Fruit fly (Drosophila melanogaster) whole organism, embryonic: ENCODE data around the gene Pisd.

Source experiments
- Ada2b ChIP-seq: fragments of 200-800 bp; sonication (Bioruptor generic); IDR thresholded peaks from 2 replicates; pipeline ENCODE4 v1.3.6; 2022; ENCODE audit warnings: missing biosample characterization, missing genetic modification characterization
- CG11456 ChIP-seq: fragments of 200-800 bp; sonication (Bioruptor generic); IDR thresholded peaks from 3 replicates; pipeline ENCODE4 v1.3.6; 2022; ENCODE audit warnings: missing biosample characterization, missing genetic modification characterization
- CG11695 ChIP-seq: fragments of 200-800 bp; sonication (Bioruptor generic); IDR thresholded peaks from 3 replicates; pipeline ENCODE4 v1.3.6; 2022; ENCODE audit warnings: missing biosample characterization, missing genetic modification characterization
- CG12769 ChIP-seq: fragments of 200-800 bp; sonication (Bioruptor generic); optimal IDR thresholded peaks from 2 replicates; lab custom pipeline; 2019; ENCODE audit warnings: missing biosample characterization, mild to moderate bottlenecking, missing genetic modification characterization, moderate library complexity
- CG14860 ChIP-seq: fragments of 200-800 bp; sonication (Bioruptor generic); IDR thresholded peaks from 3 replicates; pipeline ENCODE4 v1.3.6; 2022; ENCODE audit warnings: missing biosample characterization, missing genetic modification characterization; ENCODE audit not compliant: partially characterized antibody
- CG15601 ChIP-seq: fragments of 200-800 bp; sonication (Bioruptor generic); optimal IDR thresholded peaks from 3 replicates; lab custom pipeline; 2019; ENCODE audit warnings: missing biosample characterization, mild to moderate bottlenecking, missing genetic modification characterization, moderate library complexity
- CG16815 ChIP-seq: fragments of 200-800 bp; sonication (Bioruptor generic); optimal IDR thresholded peaks from 3 replicates; lab custom pipeline; 2017; ENCODE audit warnings: missing biosample characterization, mild to moderate bottlenecking, missing genetic modification characterization
- CG17328 ChIP-seq: fragments of 200-800 bp; sonication (Bioruptor generic); IDR thresholded peaks from 2 replicates; pipeline ENCODE4 v1.3.6; 2022; ENCODE audit warnings: missing biosample characterization, missing genetic modification characterization
- CG30403 ChIP-seq: fragments of 200-800 bp; sonication (Bioruptor generic); optimal IDR thresholded peaks from 3 replicates; lab custom pipeline; 2016; ENCODE audit warnings: missing biosample characterization, missing genetic modification characterization
- CG31365 ChIP-seq: fragments of 200-800 bp; sonication (Bioruptor generic); optimal IDR thresholded peaks from 2 replicates; lab custom pipeline; 2018; ENCODE audit warnings: missing biosample characterization, mild to moderate bottlenecking, missing genetic modification characterization
- CG3163 ChIP-seq: fragments of 200-800 bp; sonication (Bioruptor generic); optimal IDR thresholded peaks from 3 replicates; lab custom pipeline; 2016; ENCODE audit warnings: missing biosample characterization, missing genetic modification characterization
- CG32767 ChIP-seq: fragments of 200-800 bp; sonication (Bioruptor generic); IDR thresholded peaks from 2 replicates; pipeline ENCODE4 v1.3.6; 2022; ENCODE audit warnings: missing biosample characterization, missing genetic modification characterization
- CG42726 ChIP-seq: fragments of 200-800 bp; sonication (Bioruptor generic); IDR thresholded peaks from 2 replicates; pipeline ENCODE4 v1.3.6; 2022; ENCODE audit warnings: missing biosample characterization, missing genetic modification characterization; ENCODE audit not compliant: partially characterized antibody
- CG4730 ChIP-seq: fragments of 200-800 bp; sonication (Bioruptor generic); IDR thresholded peaks from 2 replicates; pipeline ENCODE4 v1.3.6; 2022; ENCODE audit warnings: missing biosample characterization, missing genetic modification characterization
- CG5245 ChIP-seq: fragments of 200-800 bp; sonication (Bioruptor generic); optimal IDR thresholded peaks from 3 replicates; lab custom pipeline; 2016; ENCODE audit warnings: missing biosample characterization, missing genetic modification characterization
- CG6272 ChIP-seq: fragments of 200-800 bp; sonication (Bioruptor generic); IDR thresholded peaks from 2 replicates; pipeline ENCODE4 v1.3.6; 2022; ENCODE audit warnings: missing biosample characterization, missing genetic modification characterization
- CG7357 ChIP-seq: fragments of 200-800 bp; sonication (Bioruptor generic); IDR thresholded peaks from 3 replicates; pipeline ENCODE4 v1.3.6; 2022; ENCODE audit warnings: missing biosample characterization, missing genetic modification characterization
- CG8281 ChIP-seq: fragments of 200-800 bp; sonication (Bioruptor generic); optimal IDR thresholded peaks from 2 replicates; lab custom pipeline; 2018; ENCODE audit warnings: missing biosample characterization, mild to moderate bottlenecking, missing genetic modification characterization, moderate library complexity
- CG8359 ChIP-seq: fragments of 200-800 bp; sonication (Bioruptor generic); optimal IDR thresholded peaks from 2 replicates; lab custom pipeline; 2017; ENCODE audit warnings: missing biosample characterization, mild to moderate bottlenecking, missing genetic modification characterization, borderline replicate concordance
- CG9797 ChIP-seq: fragments of 200-800 bp; sonication (Bioruptor generic); optimal IDR thresholded peaks from 3 replicates; lab custom pipeline; 2018; ENCODE audit warnings: missing biosample characterization, mild to moderate bottlenecking, missing genetic modification characterization
- CrebB ChIP-seq: fragments of 200-800 bp; sonication (Bioruptor generic); optimal IDR thresholded peaks from 3 replicates; lab custom pipeline; 2018; ENCODE audit warnings: missing biosample characterization, mild to moderate bottlenecking, missing genetic modification characterization
- Eip74EF ChIP-seq, 2 experiments: fragments of 200-800 bp in 1 of 2; fragments of >200 bp in 1 of 2; sonication (Bioruptor generic) in 1 of 2; optimal IDR thresholded peaks; 2 replicates each; lab custom pipeline; 2017 to 2019; ENCODE audit warnings: missing biosample characterization in 2 of 2, missing genetic modification characterization in 2 of 2, mild to moderate bottlenecking in 1 of 2, moderate library complexity in 1 of 2
- Fer1 ChIP-seq: fragments of 200-800 bp; sonication (Bioruptor generic); optimal IDR thresholded peaks from 2 replicates; lab custom pipeline; 2017; ENCODE audit warnings: missing biosample characterization, mild to moderate bottlenecking, missing genetic modification characterization
- Fer3 ChIP-seq: fragments of 200-800 bp; sonication (Bioruptor generic); optimal IDR thresholded peaks from 2 replicates; lab custom pipeline; 2018; ENCODE audit warnings: missing biosample characterization, mild to moderate bottlenecking, missing genetic modification characterization, moderate library complexity
- H15 ChIP-seq: fragments of 200-800 bp; sonication (Bioruptor generic); IDR thresholded peaks from 3 replicates; pipeline ENCODE4 v1.3.6; 2022; ENCODE audit warnings: missing biosample characterization, missing genetic modification characterization
- Hr3 ChIP-seq: fragments of 200-800 bp; sonication (Bioruptor generic); optimal IDR thresholded peaks from 3 replicates; lab custom pipeline; 2016; ENCODE audit warnings: missing biosample characterization, missing genetic modification characterization
- Opbp ChIP-seq: fragments of 200-800 bp; sonication (Bioruptor generic); IDR thresholded peaks from 3 replicates; pipeline ENCODE4 v1.3.6; 2022; ENCODE audit warnings: missing biosample characterization, missing genetic modification characterization; ENCODE audit not compliant: partially characterized antibody
- Sin3A ChIP-seq: fragments of >200 bp; optimal IDR thresholded peaks from 2 replicates; lab custom pipeline; 2018
- Sox100B ChIP-seq: fragments of 200-800 bp; sonication (Bioruptor generic); optimal IDR thresholded peaks from 3 replicates; lab custom pipeline; 2018; ENCODE audit warnings: missing biosample characterization, mild to moderate bottlenecking, missing genetic modification characterization
- Spps ChIP-seq: fragments of 200-800 bp; sonication (Bioruptor generic); optimal IDR thresholded peaks from 2 replicates; lab custom pipeline; 2018; ENCODE audit warnings: missing biosample characterization, mild to moderate bottlenecking, missing genetic modification characterization
- Sry-δ ChIP-seq: fragments of 200-800 bp; sonication (Bioruptor generic); optimal IDR thresholded peaks from 2 replicates; lab custom pipeline; 2016; ENCODE audit warnings: missing biosample characterization, missing genetic modification characterization
- al ChIP-seq: fragments of 200-800 bp; sonication (Bioruptor generic); IDR thresholded peaks from 2 replicates; pipeline ENCODE4 v1.3.6; 2022; ENCODE audit warnings: missing biosample characterization, missing genetic modification characterization
- aop ChIP-seq: fragments of 200-800 bp; sonication (Bioruptor generic); IDR thresholded peaks from 2 replicates; pipeline ENCODE4 v1.3.6; 2022; ENCODE audit warnings: missing biosample characterization, missing genetic modification characterization
- ato ChIP-seq: fragments of 200-800 bp; sonication (Bioruptor generic); IDR thresholded peaks from 2 replicates; pipeline ENCODE4 v1.3.6; 2022; ENCODE audit warnings: missing biosample characterization, missing genetic modification characterization; ENCODE audit not compliant: partially characterized antibody
- btn ChIP-seq: fragments of 200-800 bp; sonication (Bioruptor generic); optimal IDR thresholded peaks from 2 replicates; lab custom pipeline; 2016; ENCODE audit warnings: missing biosample characterization, missing genetic modification characterization
- fd3F ChIP-seq: fragments of 200-800 bp; sonication (Bioruptor generic); optimal IDR thresholded peaks from 2 replicates; lab custom pipeline; 2018; ENCODE audit warnings: missing biosample characterization, mild to moderate bottlenecking, missing genetic modification characterization, moderate library complexity
- gfzf ChIP-seq: fragments of 200-800 bp; sonication (Bioruptor generic); optimal IDR thresholded peaks from 2 replicates; lab custom pipeline; 2016; ENCODE audit warnings: missing biosample characterization, mild to moderate bottlenecking, missing genetic modification characterization, moderate library complexity
- hbn ChIP-seq: fragments of 200-800 bp; sonication (Bioruptor generic); IDR thresholded peaks from 2 replicates; pipeline ENCODE4 v1.3.6; 2022; ENCODE audit warnings: missing biosample characterization, missing genetic modification characterization; ENCODE audit not compliant: partially characterized antibody
- hth ChIP-seq: fragments of >200 bp; optimal IDR thresholded peaks from 2 replicates; lab custom pipeline; 2017; ENCODE audit warnings: inconsistent platforms
- insv ChIP-seq, 2 experiments: fragments of 200-800 bp; sonication (Bioruptor generic); optimal IDR thresholded peaks; 3 replicates each; lab custom pipeline; 2016 to 2018; ENCODE audit warnings: missing biosample characterization in 2 of 2, missing genetic modification characterization in 2 of 2
- jing ChIP-seq: fragments of 200-800 bp; sonication (Bioruptor generic); optimal IDR thresholded peaks from 2 replicates; lab custom pipeline; 2018; ENCODE audit warnings: missing biosample characterization, mild to moderate bottlenecking, missing genetic modification characterization
- lov ChIP-seq, 2 experiments: fragments of 200-800 bp in 1 of 2; fragments of >200 bp in 1 of 2; sonication (Bioruptor generic) in 1 of 2; IDR thresholded peaks in 1 of 2; optimal IDR thresholded peaks in 1 of 2; 2 replicates in 1 of 2; 3 replicates in 1 of 2; pipeline versions ENCODE4 v1.3.6 to Lab custom; 2017 to 2022; ENCODE audit warnings: missing biosample characterization in 1 of 2, missing genetic modification characterization in 1 of 2
- mld ChIP-seq: fragments of 200-800 bp; sonication (Bioruptor generic); IDR thresholded peaks from 3 replicates; pipeline ENCODE4 v1.3.6; 2022; ENCODE audit warnings: missing biosample characterization, missing genetic modification characterization; ENCODE audit not compliant: partially characterized antibody
- psq ChIP-seq: fragments of 200-800 bp; sonication (Bioruptor generic); optimal IDR thresholded peaks from 2 replicates; lab custom pipeline; 2017; ENCODE audit warnings: missing biosample characterization, missing genetic modification characterization
- repo ChIP-seq: fragments of 200-800 bp; sonication (Bioruptor generic); optimal IDR thresholded peaks from 2 replicates; lab custom pipeline; 2016; ENCODE audit warnings: missing biosample characterization, missing genetic modification characterization
- rib ChIP-seq: fragments of 200-800 bp; sonication (Bioruptor generic); IDR thresholded peaks from 2 replicates; pipeline ENCODE4 v1.3.6; 2022; ENCODE audit warnings: missing biosample characterization, missing genetic modification characterization
- so ChIP-seq: fragments of 200-800 bp; sonication (Bioruptor generic); IDR thresholded peaks from 3 replicates; pipeline ENCODE4 v1.3.6; 2022; ENCODE audit warnings: missing biosample characterization, missing genetic modification characterization
- sug ChIP-seq: fragments of 200-800 bp; optimal IDR thresholded peaks from 2 replicates; lab custom pipeline; 2019; ENCODE audit warnings: missing biosample characterization, mild to moderate bottlenecking, missing genetic modification characterization, moderate library complexity
- ttk ChIP-seq: fragments of 200-800 bp; sonication (Bioruptor generic); IDR thresholded peaks from 2 replicates; pipeline ENCODE4 v2.1.2; 2022; ENCODE audit warnings: missing biosample characterization, missing genetic modification characterization
- zfh1 ChIP-seq: fragments of 200-800 bp; sonication (Bioruptor generic); IDR thresholded peaks from 3 replicates; pipeline ENCODE4 v1.3.6; 2022; ENCODE audit warnings: missing biosample characterization, missing genetic modification characterization

The Pisd gene

DNA sequence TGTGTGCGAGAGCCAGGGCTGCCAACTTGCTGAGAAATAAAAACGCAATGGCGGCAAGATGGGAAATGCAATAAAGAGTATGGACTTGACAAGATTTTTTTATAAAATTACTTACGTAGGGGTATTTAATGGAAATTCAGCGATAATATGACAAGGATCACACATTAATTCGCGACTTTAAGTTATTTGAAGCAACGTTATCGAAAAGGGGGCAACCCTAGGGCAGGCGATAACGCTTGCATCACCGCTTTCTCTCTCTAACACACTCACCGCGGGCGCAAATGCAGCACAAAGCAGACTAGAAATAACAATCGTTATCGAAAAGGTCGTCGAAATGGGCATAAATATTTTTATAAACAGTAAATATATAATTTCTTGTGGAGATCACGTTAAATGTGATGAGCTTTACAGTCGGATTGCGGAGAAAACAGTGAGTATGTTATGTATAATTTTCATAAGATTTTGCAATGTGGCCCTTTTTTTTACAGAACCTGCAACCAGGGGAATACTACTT lies 2.5 kb upstream of the Pisd start, which contains the start of gene Rox8 (continued):
- TF ChIP-seq psq (peak; percentile 97), CG12769 (tag; lab: Kevin White, UChicago) (peak; percentile 20), CG4730 (GFP tag; lab: Robert Waterston, UW) (no peak), Hr3 (GFP tag; lab: Kevin White, UChicago) (peak; percentile 21), Sox100B (GFP tag; lab: Kevin White, UChicago) (no peak), zfh1 (GFP tag; lab: Robert Waterston, UW) (no peak), CG9797 (peak; percentile 61), insv (GFP tag; optimal IDR thresholded peaks at IDR 0.05; lab: Kevin White, UChicago) (peak in 1 of 2 experiments; percentile 1), lov (optimal IDR thresholded peaks at IDR 0.05; lab: Kevin White, UChicago) (no peak), lov (GFP tag; IDR thresholded peaks at IDR 0.05; lab: Robert Waterston, UW) (no peak), CG8359 (GFP tag; lab: Kevin White, UChicago) (no peak), CG8281 (no peak), btn (no peak), hth (lab: Kevin White, UChicago) (no peak), Fer3 (tag; lab: Kevin White, UChicago) (peak; percentile 13), H15 (GFP tag; lab: Robert Waterston, UW) (no peak), CG42726 (no peak), Ada2b (GFP tag; lab: Robert Waterston, UW) (no peak), CG30403 (peak; percentile 60), CG6272 (no peak), Sry-δ (peak; percentile 69), CG31365 (no peak), CG15601 (peak; percentile 21), CG17328 (no peak), gfzf (peak; percentile 51), CG14860 (peak; percentile 44; the same call in 1 of the 3 replicates), CG16815 (GFP tag; lab: Kevin White, UChicago) (no peak), jing (GFP tag; lab: Kevin White, UChicago) (no peak), Fer1 (peak; percentile 61), CrebB (tag; lab: Kevin White, UChicago) (no peak), so (GFP tag; lab: Robert Waterston, UW) (no peak), CG11456 (GFP tag; lab: Robert Waterston, UW) (no peak), mld (GFP tag; lab: Robert Waterston, UW) (0 out of 3 replicates have a peak, but pooled peaks have one; percentile 23), Opbp (GFP tag; lab: Robert Waterston, UW) (peak; percentile 71), CG3163 (peak; percentile 31), hbn (no peak; the same call in 1 of the 2 replicates), rib (GFP tag; lab: Robert Waterston, UW) (no peak), fd3F (no peak), repo (GFP tag; lab: Kevin White, UChicago) (no peak), Eip74EF (GFP tag; optimal IDR thresholded peaks at IDR 0.05; lab: Kevin White, UChicago) (no peak), aop (no peak), CG11695 (no peak), CG7357 (GFP tag; lab: Robert Waterston, UW) (no peak), CG32767 (GFP tag; lab: Robert Waterston, UW) (no peak), ttk (GFP tag; lab: Robert Waterston, UW) (no peak), ato (GFP tag; lab: Robert Waterston, UW) (no peak), Sin3A (peak; percentile 88), Spps (tag; lab: Kevin White, UChicago) (peak; percentile 21), sug (tag; lab: Kevin White, UChicago) (peak; percentile 65), CG5245 (GFP tag; lab: Kevin White, UChicago) (no peak), al (no peak)
